Worm (Caenorhabditis elegans): ENCODE data around the gene rde-1.
A peak's percentile ranks its signal among the peaks of the same experiment; 100 is the strongest.

The rde-1 gene

DNA sequence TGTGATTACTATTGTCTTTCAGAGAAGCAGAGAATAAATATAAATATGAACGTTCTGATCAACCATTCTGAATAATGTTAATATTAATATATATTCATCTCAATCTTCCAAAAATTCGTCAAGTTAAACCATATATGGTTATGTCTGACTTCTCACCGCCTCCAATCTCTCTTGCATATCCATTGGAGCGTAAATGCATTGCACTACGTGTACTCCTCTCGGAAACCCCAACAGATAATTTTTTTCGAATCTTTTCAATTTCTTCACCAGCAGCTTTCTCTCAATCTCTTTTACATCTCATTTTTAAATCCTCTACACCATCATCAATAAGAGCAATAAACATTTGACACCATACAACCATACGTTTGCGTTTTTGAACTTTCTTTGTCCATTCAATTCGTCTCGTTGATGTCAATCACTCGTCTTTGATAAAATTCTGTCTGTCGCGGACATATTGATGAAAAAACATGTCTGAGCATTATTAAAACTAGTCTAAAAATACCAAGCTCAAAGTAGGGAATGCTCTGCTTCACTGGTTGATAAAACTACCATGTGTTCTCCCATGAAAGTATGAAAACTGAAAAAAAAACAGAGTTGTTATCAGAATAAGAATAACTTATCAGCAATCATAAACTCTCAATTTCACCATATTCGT, 12.0 kb upstream of the rde-1 start:
- TF ChIP-seq efl-1 (GFP tag; optimal IDR thresholded peaks at IDR 0.05) (peak; percentile 47), atf-7 (tag; optimal IDR thresholded peaks at IDR 0.05) (peak; percentile 7), nhr-90 (tag; optimal IDR thresholded peaks at IDR 0.05) (no peak), snpc-4 (GFP tag; optimal IDR thresholded peaks at IDR 0.05) (no peak), snpc-4 (tag; optimal IDR thresholded peaks at IDR 0.05) (peak in 1 of 4 experiments; percentile 7), tbx-9 (tag; optimal IDR thresholded peaks at IDR 0.05; ENCODE audit: borderline replicate concordance) (no peak), ztf-3 (GFP tag; optimal IDR thresholded peaks at IDR 0.05) (no peak), F23B12.7 (tag; optimal IDR thresholded peaks at IDR 0.05; ENCODE audit: insufficient read depth) (peak; percentile 12), die-1 (tag; optimal IDR thresholded peaks at IDR 0.05) (no peak), rcor-1 (GFP tag; IDR thresholded peaks at IDR 0.05) (no peak; the same call in 1 of the 2 replicates), lsl-1 (GFP tag; optimal IDR thresholded peaks at IDR 0.05) (peak; percentile 42), dpl-1 (GFP tag; optimal IDR thresholded peaks at IDR 0.05) (no peak), B0019.2 (GFP tag; conservative IDR thresholded peaks at IDR 0.05) (no peak), mcd-1 (GFP tag; IDR thresholded peaks at IDR 0.05) (peak; percentile 83), xnd-1 (tag; optimal IDR thresholded peaks at IDR 0.05) (no peak), nfya-2 (GFP tag; IDR thresholded peaks at IDR 0.05) (no peak), ZK185.1 (tag; optimal IDR thresholded peaks at IDR 0.05; ENCODE audit: poor library complexity, severe bottlenecking) (peak; percentile 44), snpc-1.1 (tag; optimal IDR thresholded peaks at IDR 0.05; ENCODE audit: insufficient read depth) (peak; percentile 43), snpc-3.4 (tag; optimal IDR thresholded peaks at IDR 0.05) (peak; percentile 73), hmg-1.2 (GFP tag; IDR thresholded peaks at IDR 0.05) (peak; percentile 72), unc-62 (GFP tag; optimal IDR thresholded peaks at IDR 0.05) (peak; percentile 63), K11D2.4 (GFP tag; IDR thresholded peaks at IDR 0.05) (no peak), F39B2.1 (GFP tag; IDR thresholded peaks at IDR 0.05) (no peak), aptf-2 (GFP tag; conservative IDR thresholded peaks at IDR 0.05) (0 out of 2 replicates have a peak, but pooled peaks have one; percentile 39), let-607 (tag; optimal IDR thresholded peaks at IDR 0.05) (peak; percentile 24 to 33), madf-8 (GFP tag; conservative IDR thresholded peaks at IDR 0.05) (peak; percentile 32), hmg-20 (GFP tag; IDR thresholded peaks at IDR 0.05) (no peak), lag-1 (GFP tag; IDR thresholded peaks at IDR 0.05) (no peak), F10E7.11 (tag; optimal IDR thresholded peaks at IDR 0.05) (no peak), ztf-18 (tag; optimal IDR thresholded peaks at IDR 0.05) (no peak), nhr-80 (tag; optimal IDR thresholded peaks at IDR 0.05) (peak; percentile 81), F49E8.2 (tag; optimal IDR thresholded peaks at IDR 0.05; ENCODE audit: insufficient read depth) (peak; percentile 21), K12H6.12 (tag; optimal IDR thresholded peaks at IDR 0.05) (peak; percentile 2), D2030.7 (GFP tag; IDR thresholded peaks at IDR 0.05) (peak; percentile 56; the same call in 1 of the 2 replicates)

DNA sequence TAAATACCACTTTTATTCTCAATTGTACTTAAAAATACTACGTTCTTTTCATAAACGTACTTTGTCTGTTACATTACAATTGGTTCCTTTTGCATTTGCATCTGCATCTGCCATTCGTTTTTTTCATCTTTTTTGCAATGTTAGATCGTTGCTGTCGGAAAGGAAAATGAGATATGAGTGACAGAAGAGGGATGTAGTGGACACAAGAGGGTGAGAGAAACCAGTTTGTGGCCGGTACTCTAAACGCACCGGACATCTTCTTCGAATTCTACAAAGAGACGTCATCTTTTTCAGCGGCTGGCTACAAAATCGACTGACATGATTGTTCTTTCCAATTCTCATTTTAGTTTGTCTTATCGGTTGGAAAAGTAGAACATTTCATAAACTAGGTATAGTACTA, 11.3 kb upstream of the rde-1 start:
- peak; percentile 13 for TF ChIP-seq ceh-27 (GFP tag; optimal IDR thresholded peaks at IDR 0.05)
- TF ChIP-seq F57C9.4 (tag; optimal IDR thresholded peaks at IDR 0.05): no peak

DNA sequence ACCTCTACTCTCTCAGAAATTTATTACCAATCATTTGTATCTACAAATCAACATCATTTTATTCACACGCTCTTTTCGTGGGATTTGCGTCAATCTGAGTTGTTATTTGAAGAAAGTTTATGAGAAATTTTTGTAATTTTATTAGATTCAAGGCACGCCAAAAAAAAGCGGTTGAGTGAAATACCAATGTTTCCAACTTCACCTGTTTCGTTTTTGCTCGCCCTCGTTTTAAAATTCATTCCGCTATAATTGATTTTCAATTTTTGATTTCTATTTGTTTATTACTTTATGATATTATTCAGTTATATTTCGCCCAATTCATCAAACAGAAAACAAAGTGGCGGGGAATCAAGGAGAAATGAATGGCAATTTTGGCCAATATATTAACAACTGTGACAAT, 9.3 kb upstream of the rde-1 start, which contains the start of gene K08H10.10:
Gene K08H10.10 (plus strand): TSS at position 301 of the 400 bp plus-strand sequence.
- TF ChIP-seq ztf-28 (GFP tag; IDR thresholded peaks at IDR 0.05): no peak
- no peak for TF ChIP-seq lin-54 (GFP tag; optimal IDR thresholded peaks at IDR 0.05)
- no peak for TF ChIP-seq hlh-26 (GFP tag; conservative IDR thresholded peaks at IDR 0.05)
- no peak for TF ChIP-seq ztf-25 (GFP tag; IDR thresholded peaks at IDR 0.05)
- TF ChIP-seq B0035.1 (tag; optimal IDR thresholded peaks at IDR 0.05): no peak
- no peak for TF ChIP-seq egl-18 (GFP tag; IDR thresholded peaks at IDR 0.05)
- no peak for TF ChIP-seq Y53G8AR.9 (GFP tag; conservative IDR thresholded peaks at IDR 0.05)
- no peak for TF ChIP-seq F57A8.1 (GFP tag; optimal IDR thresholded peaks at IDR 0.05)
- TF ChIP-seq unc-130 (GFP tag; optimal IDR thresholded peaks at IDR 0.05): no peak
- TF ChIP-seq nhr-120 (GFP tag; IDR thresholded peaks at IDR 0.05): no peak
- TF ChIP-seq F22D6.2 (tag; optimal IDR thresholded peaks at IDR 0.05): no peak
